In genomic region chrIV:8979062-8979612, ce11 we compare ENCODE assay signal across 3 worm cellular contexts.
A peak's percentile ranks its signal among the peaks of the same experiment; 100 is the strongest.
TF ChIP-seq lines count a peak whose summit lies in the region.

No protein-coding gene starts in this region.

TF ChIP-seq in whole organism, L4 larva, 104 proteins besides CTCF, POLR2A, EP300 and RAD21:
- no peak for TF ChIP-seq nhr-42 (GFP tag; IDR thresholded peaks at IDR 0.05; lab: Robert Waterston, UW)
- TF ChIP-seq lir-3 (tag; optimal IDR thresholded peaks at IDR 0.05; lab: Kevin White, UChicago) = no peak
- TF ChIP-seq snpc-1.2 (GFP tag; IDR thresholded peaks at IDR 0.05; lab: Robert Waterston, UW) = 0 out of 2 replicates have a peak, but pooled peaks have one; percentile 24
- TF ChIP-seq skn-1 (tag; optimal IDR thresholded peaks at IDR 0.05; lab: Kevin White, UChicago) = no peak
- TF ChIP-seq ctbp-1 (GFP tag; IDR thresholded peaks at IDR 0.05; lab: Robert Waterston, UW) = peak; percentile 23; the same call in 1 of the 2 replicates
- TF ChIP-seq daf-8 (GFP tag; IDR thresholded peaks at IDR 0.05; lab: Robert Waterston, UW) = no peak
- peak; percentile 95 for TF ChIP-seq set-16 (GFP tag; IDR thresholded peaks at IDR 0.05; lab: Robert Waterston, UW)
- no peak for TF ChIP-seq hlh-11 (tag; optimal IDR thresholded peaks at IDR 0.05; lab: Kevin White, UChicago)
- TF ChIP-seq pqm-1 (tag; optimal IDR thresholded peaks at IDR 0.05; lab: Kevin White, UChicago) = no peak
TF ChIP-seq in whole organism, L4 larva: peak in this region for 3.

TF ChIP-seq in whole organism, late embryonic, 69 proteins besides CTCF, POLR2A, EP300 and RAD21:
- TF ChIP-seq zip-5 (tag; optimal IDR thresholded peaks at IDR 0.05; lab: Kevin White, UChicago) (no peak), hlh-6 (tag; optimal IDR thresholded peaks at IDR 0.05; lab: Kevin White, UChicago) (peak; percentile 5), pha-2 (tag; optimal IDR thresholded peaks at IDR 0.05; lab: Kevin White, UChicago) (no peak)

TF ChIP-seq in whole organism, young adult, 124 proteins besides CTCF, POLR2A, EP300 and RAD21:
- no peak for TF ChIP-seq ceh-58 (GFP tag; IDR thresholded peaks at IDR 0.05; lab: Robert Waterston, UW)
- TF ChIP-seq egrh-3 (GFP tag; IDR thresholded peaks at IDR 0.05; lab: Robert Waterston, UW) = peak; percentile 68; the same call in 1 of the 2 replicates
- TF ChIP-seq hrde-1 (tag; optimal IDR thresholded peaks at IDR 0.05; lab: Kevin White, UChicago; ENCODE audit: borderline replicate concordance) = peak; percentile 0
- TF ChIP-seq F52B5.7 (tag; optimal IDR thresholded peaks at IDR 0.05; lab: Kevin White, UChicago) = peak; percentile 9
- TF ChIP-seq mel-28 (tag; optimal IDR thresholded peaks at IDR 0.05; lab: Kevin White, UChicago; ENCODE audit: borderline replicate concordance) = no peak
- no peak for TF ChIP-seq nfya-2 (GFP tag; IDR thresholded peaks at IDR 0.05; lab: Robert Waterston, UW)
- TF ChIP-seq dox-1 (GFP tag; IDR thresholded peaks at IDR 0.05; lab: Robert Waterston, UW) = 0 out of 2 replicates have a peak, but pooled peaks have one; percentile 16
- TF ChIP-seq ztf-26 (tag; optimal IDR thresholded peaks at IDR 0.05; lab: Kevin White, UChicago) = peak; percentile 5
- TF ChIP-seq lin-35 (GFP tag; optimal IDR thresholded peaks at IDR 0.05; lab: Kevin White, UChicago) = no peak
- TF ChIP-seq lin-26 (GFP tag; IDR thresholded peaks at IDR 0.05; lab: Robert Waterston, UW) = 0 out of 2 replicates have a peak, but pooled peaks have one; percentile 30
- 0 out of 2 replicates have a peak, but pooled peaks have one; percentile 8 for TF ChIP-seq ekl-4 (GFP tag; IDR thresholded peaks at IDR 0.05; lab: Robert Waterston, UW)
- TF ChIP-seq nhr-27 (tag; optimal IDR thresholded peaks at IDR 0.05; lab: Kevin White, UChicago) = peak; percentile 64
- TF ChIP-seq mcd-1 (GFP tag; IDR thresholded peaks at IDR 0.05; lab: Robert Waterston, UW) = peak; percentile 26; the same call in 1 of the 2 replicates
- TF ChIP-seq zfh-2 (GFP tag; conservative IDR thresholded peaks at IDR 0.05; lab: Robert Waterston, UW) = peak; percentile 85; the same call in 1 of the 2 replicates
